Worm (Caenorhabditis elegans) whole organism, L4/young adult: Measurements from ENCODE around the gene oig-1.

Source experiments
- W03F9.2 ChIP-seq: fragments of 150-350 bp; optimal IDR thresholded peaks from 2 replicates; lab custom pipeline; 2014; ENCODE audit warnings: missing biosample characterization, missing genetic modification characterization
- dao-5 ChIP-seq: sonication (generic microtip); optimal IDR thresholded peaks from 2 replicates; lab custom pipeline; 2016; ENCODE audit warnings: missing genotype, missing genetic modification characterization, moderate library complexity, missing compliant biosample characterization
- him-1 ChIP-seq: sonication (generic microtip); optimal IDR thresholded peaks from 2 replicates; lab custom pipeline; 2016; ENCODE audit warnings: missing genotype, missing genetic modification reagents, missing genetic modification characterization, missing compliant biosample characterization

The oig-1 gene

DNA sequence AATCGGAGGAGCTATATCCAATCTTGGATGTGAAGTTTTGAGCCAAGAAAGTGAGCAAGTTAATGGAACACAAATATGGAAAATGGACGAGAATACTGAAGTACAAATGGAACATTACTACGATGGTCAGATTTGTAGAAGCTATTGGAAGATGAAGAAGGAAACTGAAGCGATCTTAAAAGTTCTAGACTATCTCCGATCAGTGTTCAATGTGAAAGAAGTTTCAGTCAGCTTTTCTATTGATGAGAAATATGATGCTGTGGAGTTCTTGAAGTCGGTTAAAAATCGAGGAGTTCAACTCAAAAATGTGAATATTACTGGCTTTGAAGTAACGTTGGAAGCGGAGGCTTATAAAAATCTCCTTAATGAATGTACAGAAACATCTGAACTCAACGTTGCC lies 26.4 kb downstream of the oig-1 start:
- TF ChIP-seq him-1 (tag; lab: Kevin White, UChicago) (no peak), W03F9.2 (tag; lab: Kevin White, UChicago) (no peak), dao-5 (tag; lab: Kevin White, UChicago) (no peak)

DNA sequence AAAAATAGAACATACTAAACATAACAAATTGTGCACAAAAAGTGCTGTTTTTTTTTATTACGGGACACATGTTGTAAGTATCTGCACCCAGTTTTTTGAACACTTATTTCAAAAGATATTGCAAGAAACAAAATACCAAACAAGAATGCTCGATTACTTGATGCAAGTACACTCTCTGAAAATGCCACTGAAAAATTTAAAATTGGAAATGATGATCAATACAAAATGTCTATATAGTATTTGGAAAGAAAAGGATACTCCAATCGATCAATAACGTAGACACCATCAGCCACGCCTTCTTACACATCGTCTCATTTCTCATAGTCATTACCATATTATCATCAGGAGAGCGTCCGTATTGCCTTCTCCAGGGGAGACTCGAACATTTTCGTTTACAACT lies 27.3 kb downstream of the oig-1 start, which contains the start of gene sdz-15:
Gene sdz-15 (plus strand): TSS at position 301 of the 400 bp plus-strand sequence.
- TF ChIP-seq W03F9.2 (tag; lab: Kevin White, UChicago), result no peak
- no peak for TF ChIP-seq him-1 (tag; lab: Kevin White, UChicago)
- no peak for TF ChIP-seq dao-5 (tag; lab: Kevin White, UChicago)

- no peak for TF ChIP-seq him-1 (tag; lab: Kevin White, UChicago)
- no peak for TF ChIP-seq W03F9.2 (tag; lab: Kevin White, UChicago)
- TF ChIP-seq dao-5 (tag; lab: Kevin White, UChicago), result no peak
Measured at ce11 chrIII:6495191-6495723, 30.2 kb downstream of the oig-1 start, which contains the start of gene F23F12.13. TSS of gene F23F12.13 (plus strand) at chrIII:6495673.

- TF ChIP-seq W03F9.2 (tag; lab: Kevin White, UChicago), result no peak
- no peak for TF ChIP-seq him-1 (tag; lab: Kevin White, UChicago)
- no peak for TF ChIP-seq dao-5 (tag; lab: Kevin White, UChicago)
Measured at ce11 chrIII:6492807-6493206, 32.6 kb downstream of the oig-1 start, which contains the start of gene srb-11. TSS of gene srb-11 (minus strand) at chrIII:6492907.

ce11 chrIII:6490989-6491388 lies 34.5 kb downstream of the oig-1 start:
- no peak for TF ChIP-seq him-1 (tag; lab: Kevin White, UChicago)
- TF ChIP-seq W03F9.2 (tag; lab: Kevin White, UChicago), result no peak
- TF ChIP-seq dao-5 (tag; lab: Kevin White, UChicago), result no peak

DNA sequence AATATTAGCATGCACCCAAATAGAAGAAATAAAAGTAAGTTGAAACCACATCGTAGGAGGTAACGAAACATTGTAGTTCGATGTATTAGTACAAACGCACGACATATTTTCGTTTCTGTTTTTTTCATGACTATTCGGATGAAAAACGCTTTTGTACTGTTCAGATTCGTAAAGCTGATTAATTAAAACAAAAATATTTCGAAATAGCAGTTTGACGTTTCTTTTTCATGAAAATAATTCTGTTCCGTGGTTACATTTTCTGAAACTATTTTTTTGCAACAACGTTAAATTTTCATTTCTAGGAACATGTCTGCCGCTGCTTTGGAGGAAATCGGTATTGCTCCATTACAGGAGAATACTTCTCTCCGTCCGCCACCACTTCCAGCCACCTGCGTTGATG lies 36.0 kb downstream of the oig-1 start, which contains the start of gene rpt-3:
Gene rpt-3 (plus strand): TSS at position 301 of the 400 bp plus-strand sequence.
- TF ChIP-seq dao-5 (tag; lab: Kevin White, UChicago) (no peak), him-1 (tag; lab: Kevin White, UChicago) (no peak), W03F9.2 (tag; lab: Kevin White, UChicago) (no peak)

ce11 chrIII:6488916-6489315 lies 36.5 kb downstream of the oig-1 start:
- TF ChIP-seq W03F9.2 (tag; lab: Kevin White, UChicago) (peak; percentile 64), him-1 (tag; lab: Kevin White, UChicago) (no peak), dao-5 (tag; lab: Kevin White, UChicago) (no peak)

DNA sequence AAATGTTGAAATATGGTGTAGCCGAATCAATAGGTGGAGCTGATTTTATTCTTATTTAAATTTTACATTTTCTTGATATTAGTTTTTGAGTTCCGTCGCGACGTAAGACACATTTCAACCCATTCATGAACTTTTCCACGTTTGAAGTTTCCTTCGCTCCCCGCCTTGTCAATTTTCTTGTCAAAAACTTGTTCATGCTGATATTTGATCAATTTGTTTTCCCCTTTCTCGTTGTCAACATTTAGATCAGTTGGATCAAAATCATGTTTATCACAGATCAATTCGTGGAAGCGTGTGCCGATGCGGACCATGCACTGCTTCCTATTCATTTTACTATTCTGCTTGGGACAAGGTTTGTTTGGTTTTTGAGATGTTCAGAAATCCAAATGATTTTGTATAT lies 42.5 kb downstream of the oig-1 start, which contains the start of gene chtb-2:
Gene chtb-2 (plus strand): TSS at position 301 of the 400 bp plus-strand sequence.
- no peak for TF ChIP-seq dao-5 (tag; lab: Kevin White, UChicago)
- TF ChIP-seq him-1 (tag; lab: Kevin White, UChicago), result no peak
- TF ChIP-seq W03F9.2 (tag; lab: Kevin White, UChicago), result no peak

DNA sequence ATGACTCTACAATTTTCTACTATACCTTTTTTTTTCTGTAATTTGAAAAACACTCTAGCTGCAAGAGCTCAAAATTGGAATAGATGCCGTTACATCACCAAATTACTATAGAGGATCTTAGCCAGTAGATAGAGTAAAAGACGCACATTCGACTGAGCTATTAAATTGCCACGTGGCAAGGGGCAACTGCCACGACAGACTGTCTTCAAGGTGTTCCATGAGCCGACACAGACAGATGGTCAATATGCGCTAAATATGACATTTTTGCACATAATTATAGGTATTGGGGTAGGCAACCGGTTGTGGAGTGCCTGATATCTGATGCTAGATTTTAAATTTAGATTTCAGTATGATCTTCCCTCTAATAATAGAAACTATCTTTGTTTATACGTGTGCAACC lies 46.0 kb downstream of the oig-1 start:
- TF ChIP-seq W03F9.2 (tag; lab: Kevin White, UChicago) (no peak), him-1 (tag; lab: Kevin White, UChicago) (no peak), dao-5 (tag; lab: Kevin White, UChicago) (no peak)

DNA sequence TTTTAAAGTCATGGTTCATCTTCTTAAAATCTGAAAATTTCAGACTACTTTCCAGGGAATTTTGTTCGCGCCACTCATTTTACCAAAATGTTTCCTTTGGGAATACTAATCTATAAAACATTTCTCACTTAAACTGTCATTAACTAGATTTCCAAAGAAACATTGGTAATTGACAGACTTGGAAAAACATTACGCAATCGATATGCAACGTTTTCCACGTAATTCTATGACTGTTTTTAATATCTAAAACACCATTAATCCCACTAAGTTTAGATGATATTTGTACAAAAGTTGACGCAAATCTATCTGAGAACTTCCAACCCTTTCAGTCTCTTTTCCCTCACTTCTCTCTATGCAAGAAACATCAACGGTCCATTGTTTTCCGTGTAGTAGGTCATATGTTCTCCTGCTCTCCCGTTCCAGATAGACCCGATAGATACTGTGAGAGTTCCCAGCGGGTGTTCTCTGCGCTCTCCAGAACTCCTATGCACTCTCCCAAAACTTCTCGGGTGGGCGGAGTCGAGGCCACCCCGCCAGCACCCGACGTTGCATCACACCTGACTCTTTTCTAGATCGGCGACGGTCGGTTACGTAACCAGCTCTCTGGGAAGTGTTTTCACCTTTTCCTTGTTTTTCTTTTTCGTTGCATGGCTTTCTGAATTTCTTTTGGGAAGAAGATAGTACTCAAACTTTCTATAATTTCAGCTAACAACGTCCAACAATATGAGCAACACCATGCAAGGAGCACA lies 47.0 kb downstream of the oig-1 start, which contains the start of gene zip-8:
Gene zip-8 (plus strand): TSS at position 700 of the 749 bp plus-strand sequence.
- TF ChIP-seq him-1 (tag; lab: Kevin White, UChicago), result no peak
- TF ChIP-seq dao-5 (tag; lab: Kevin White, UChicago), result no peak
- no peak for TF ChIP-seq W03F9.2 (tag; lab: Kevin White, UChicago)

- TF ChIP-seq dao-5 (tag; lab: Kevin White, UChicago) (no peak), him-1 (tag; lab: Kevin White, UChicago) (no peak), W03F9.2 (tag; lab: Kevin White, UChicago) (no peak)
Measured at ce11 chrIII:6476380-6476779, 49.1 kb downstream of the oig-1 start.
